Worm (Caenorhabditis elegans): Measurements from ENCODE around the gene F32D8.2.

Gene F32D8.2

DNA sequence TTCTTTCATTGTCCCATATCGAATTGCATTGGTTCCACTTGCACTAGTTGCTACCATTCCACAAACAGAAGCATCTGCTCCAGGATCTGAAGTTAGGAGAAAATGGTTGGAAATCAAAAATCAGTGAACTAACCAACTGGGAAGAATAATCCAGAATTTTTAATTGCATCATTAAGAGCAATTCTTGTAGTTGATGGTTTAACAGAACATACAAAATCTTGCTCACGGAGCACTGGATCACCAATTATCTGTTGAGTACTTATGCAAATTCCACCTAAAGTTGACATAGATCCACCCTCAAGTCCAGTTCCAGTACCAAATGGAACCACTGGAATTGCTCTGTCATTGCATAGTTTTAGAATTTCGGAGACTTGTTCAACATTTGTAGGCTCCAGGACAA lies 6.2 kb downstream of the F32D8.2 start:
- TF ChIP-seq pha-4 (tag; optimal IDR thresholded peaks at IDR 0.05): no peak
- TF ChIP-seq ama-1 (optimal IDR thresholded peaks at IDR 0.05): peak; percentile 63
- TF ChIP-seq snpc-4 (tag; optimal IDR thresholded peaks at IDR 0.05): no peak

DNA sequence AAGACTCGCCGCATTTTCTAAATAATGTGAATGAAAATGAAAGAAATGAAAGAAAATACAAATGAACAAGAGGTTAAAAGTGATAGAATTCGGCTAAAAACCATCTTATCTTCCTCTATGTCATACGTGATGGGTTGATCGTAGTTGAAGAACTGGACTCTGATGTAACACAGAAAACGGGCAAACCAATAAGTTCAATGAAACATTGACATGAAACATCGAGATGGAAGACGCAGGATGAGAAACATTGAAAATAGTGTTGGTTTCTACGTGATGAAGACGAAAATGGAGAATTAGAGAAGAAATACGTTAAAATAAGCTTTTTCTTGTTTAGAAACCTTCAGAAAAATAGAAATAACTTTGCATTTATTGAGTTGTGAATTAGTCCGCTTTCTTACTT lies 7.4 kb downstream of the F32D8.2 start, which contains the start of gene F32D8.12:
Gene F32D8.12 (minus strand): TSS at position 48 of the 400 bp plus-strand sequence.
- TF ChIP-seq tbx-2 (tag; optimal IDR thresholded peaks at IDR 0.05) (no peak), nhr-23 (tag; optimal IDR thresholded peaks at IDR 0.05) (peak; percentile 77), eor-1 (tag; optimal IDR thresholded peaks at IDR 0.05) (no peak), fkh-2 (tag; optimal IDR thresholded peaks at IDR 0.05) (no peak), lin-15B (tag; optimal IDR thresholded peaks at IDR 0.05) (no peak), lin-39 (tag; optimal IDR thresholded peaks at IDR 0.05) (no peak), ztf-11 (tag; optimal IDR thresholded peaks at IDR 0.05) (no peak), mml-1 (tag; optimal IDR thresholded peaks at IDR 0.05) (no peak), nhr-77 (tag; optimal IDR thresholded peaks at IDR 0.05) (no peak), nhr-12 (tag; optimal IDR thresholded peaks at IDR 0.05) (no peak), nfya-1 (tag; optimal IDR thresholded peaks at IDR 0.05; ENCODE audit: insufficient read depth) (peak; percentile 47), nhr-28 (tag; optimal IDR thresholded peaks at IDR 0.05) (no peak), egl-27 (tag; optimal IDR thresholded peaks at IDR 0.05) (no peak), sea-2 (GFP tag; optimal IDR thresholded peaks at IDR 0.05) (no peak), elt-1 (tag; optimal IDR thresholded peaks at IDR 0.05) (no peak), nhr-25 (tag; optimal IDR thresholded peaks at IDR 0.05) (no peak), nhr-76 (tag; optimal IDR thresholded peaks at IDR 0.05) (no peak), nhr-43 (tag; optimal IDR thresholded peaks at IDR 0.05; ENCODE audit: poor library complexity, severe bottlenecking) (peak; percentile 65), fos-1 (tag; optimal IDR thresholded peaks at IDR 0.05) (no peak), daf-12 (tag; optimal IDR thresholded peaks at IDR 0.05) (no peak), ceh-28 (tag; optimal IDR thresholded peaks at IDR 0.05) (peak; percentile 9), pqm-1 (tag; optimal IDR thresholded peaks at IDR 0.05) (peak; percentile 57), mdl-1 (tag; optimal IDR thresholded peaks at IDR 0.05) (no peak), pha-4 (tag; optimal IDR thresholded peaks at IDR 0.05) (peak; percentile 35), nhr-237 (tag; optimal IDR thresholded peaks at IDR 0.05) (no peak), snpc-4 (tag; optimal IDR thresholded peaks at IDR 0.05) (no peak), elt-2 (tag; optimal IDR thresholded peaks at IDR 0.05) (peak; percentile 39), ceh-9 (tag; optimal IDR thresholded peaks at IDR 0.05) (no peak), ZK546.5 (tag; optimal IDR thresholded peaks at IDR 0.05) (no peak), fkh-10 (GFP tag; optimal IDR thresholded peaks at IDR 0.05) (no peak), nhr-67 (tag; optimal IDR thresholded peaks at IDR 0.05) (no peak), ceh-82 (tag; optimal IDR thresholded peaks at IDR 0.05) (no peak), jun-1 (tag; optimal IDR thresholded peaks at IDR 0.05) (no peak), ama-1 (optimal IDR thresholded peaks at IDR 0.05) (no peak), R02D3.7 (tag; optimal IDR thresholded peaks at IDR 0.05) (no peak), ztf-4 (tag; optimal IDR thresholded peaks at IDR 0.05) (no peak), skn-1 (tag; optimal IDR thresholded peaks at IDR 0.05) (no peak), zag-1 (tag; optimal IDR thresholded peaks at IDR 0.05) (no peak), elt-3 (tag; optimal IDR thresholded peaks at IDR 0.05) (no peak), hmg-11 (tag; optimal IDR thresholded peaks at IDR 0.05) (no peak), lsy-12 (tag; optimal IDR thresholded peaks at IDR 0.05) (no peak), unc-62 (GFP tag; optimal IDR thresholded peaks at IDR 0.05) (no peak), aly-2 (tag; optimal IDR thresholded peaks at IDR 0.05) (no peak), egl-5 (tag; optimal IDR thresholded peaks at IDR 0.05) (no peak), nhr-11 (tag; optimal IDR thresholded peaks at IDR 0.05) (no peak)
